Fruit fly (Drosophila melanogaster): ENCODE measurements around the gene CG7406.

DNA sequence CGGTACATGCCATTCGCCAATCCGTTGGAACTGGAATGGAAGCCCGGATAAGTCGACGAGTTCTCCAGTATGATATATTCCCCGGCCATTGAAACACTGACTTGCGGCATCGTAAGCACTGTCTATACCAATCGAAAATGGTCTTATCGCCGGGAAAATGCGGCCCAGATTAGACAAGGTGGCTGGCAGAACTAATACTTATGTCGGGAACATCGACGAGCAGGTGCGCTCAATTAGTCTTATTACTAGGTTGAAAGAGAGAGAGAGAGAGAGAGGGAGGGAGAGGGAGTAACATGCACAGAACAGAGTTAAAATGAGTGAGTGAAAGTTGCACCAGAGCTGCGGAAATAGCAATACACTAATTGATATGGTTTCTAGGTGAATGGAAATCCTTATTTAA lies 49.7 kb downstream of the CG7406 start, which contains the start of gene tgy:
- TF ChIP-seq ovo (GFP tag; optimal IDR thresholded peaks at IDR 0.05), result no peak
- TF ChIP-seq tj (GFP tag; optimal IDR thresholded peaks at IDR 0.05), result no peak
- TF ChIP-seq Clk (GFP tag; optimal IDR thresholded peaks at IDR 0.05), result no peak

All from whole organism, adult.